Worm (Caenorhabditis elegans) whole organism, late embryonic: ENCODE results near the gene srh-18.

Experiments used
- C08G9.2 ChIP-seq: sonication (generic microtip); optimal IDR thresholded peaks from 2 replicates; lab custom pipeline; 2016; ENCODE audit warnings: mild to moderate bottlenecking, missing genetic modification characterization, moderate library complexity, missing compliant biosample characterization
- C38D4.7 ChIP-seq: fragments of 200-800 bp; sonication (Bioruptor generic); optimal IDR thresholded peaks from 2 replicates; lab custom pipeline; 2018; ENCODE audit warnings: mild to moderate bottlenecking, missing genetic modification characterization, moderate library complexity, missing compliant biosample characterization
- K02D7.2 ChIP-seq: sonication (generic microtip); optimal IDR thresholded peaks from 2 replicates; lab custom pipeline; 2017; ENCODE audit warnings: mild to moderate bottlenecking, missing genetic modification characterization, missing compliant biosample characterization
- K09A11.1 ChIP-seq: sonication (generic microtip); optimal IDR thresholded peaks from 2 replicates; lab custom pipeline; 2017; ENCODE audit warnings: antibody characterized with exemption, mild to moderate bottlenecking, missing genetic modification characterization, missing compliant biosample characterization; ENCODE audit not compliant: insufficient read depth
- Y22D7AL.16 ChIP-seq: sonication (generic microtip); optimal IDR thresholded peaks from 2 replicates; lab custom pipeline; 2016; ENCODE audit warnings: missing genetic modification characterization, missing compliant biosample characterization
- ceh-18 ChIP-seq: sonication (generic microtip); optimal IDR thresholded peaks from 2 replicates; lab custom pipeline; 2016; ENCODE audit warnings: missing genetic modification characterization, missing compliant biosample characterization
- ceh-2 ChIP-seq: sonication (generic microtip); optimal IDR thresholded peaks from 2 replicates; lab custom pipeline; 2016; ENCODE audit warnings: missing genotype, missing genetic modification characterization, missing compliant biosample characterization
- ceh-30 ChIP-seq: fragments of 150-350 bp; optimal IDR thresholded peaks from 2 replicates; lab custom pipeline; 2014; ENCODE audit warnings: missing biosample characterization, missing genetic modification characterization
- ceh-31 ChIP-seq: sonication (generic microtip); optimal IDR thresholded peaks from 2 replicates; lab custom pipeline; 2016; ENCODE audit warnings: missing genetic modification characterization, missing compliant biosample characterization
- ceh-34 ChIP-seq: sonication (generic microtip); optimal IDR thresholded peaks from 2 replicates; lab custom pipeline; 2016; ENCODE audit warnings: mild to moderate bottlenecking, missing genetic modification characterization, missing compliant biosample characterization
- ceh-45 ChIP-seq: fragments of 200-800 bp; sonication (Bioruptor generic); IDR thresholded peaks from 2 replicates; pipeline ENCODE4 v1.3.6; 2022; ENCODE audit warnings: missing genetic modification reagents, missing genetic modification characterization, missing compliant biosample characterization
- ceh-48 ChIP-seq: sonication (generic microtip); optimal IDR thresholded peaks from 2 replicates; lab custom pipeline; 2016; ENCODE audit warnings: missing genetic modification characterization, inconsistent platforms, missing compliant biosample characterization
- dmd-4 ChIP-seq: sonication (generic microtip); optimal IDR thresholded peaks from 2 replicates; lab custom pipeline; 2016; ENCODE audit warnings: borderline replicate concordance, missing genetic modification characterization, missing compliant biosample characterization
- dve-1 ChIP-seq: sonication (generic microtip); optimal IDR thresholded peaks from 2 replicates; lab custom pipeline; 2017; ENCODE audit warnings: antibody characterized with exemption, mild to moderate bottlenecking, missing genetic modification characterization, missing compliant biosample characterization
- elt-4 ChIP-seq: sonication (generic microtip); optimal IDR thresholded peaks from 2 replicates; lab custom pipeline; 2016; ENCODE audit warnings: missing genetic modification characterization, missing compliant biosample characterization
- ets-4 ChIP-seq: sonication (generic microtip); optimal IDR thresholded peaks from 2 replicates; lab custom pipeline; 2016; ENCODE audit warnings: missing genetic modification characterization, missing compliant biosample characterization
- fax-1 ChIP-seq: sonication (generic microtip); optimal IDR thresholded peaks from 2 replicates; lab custom pipeline; 2016; ENCODE audit warnings: missing genotype, missing genetic modification characterization, missing compliant biosample characterization
- fkh-6 ChIP-seq: sonication (generic microtip); optimal IDR thresholded peaks from 2 replicates; lab custom pipeline; 2016; ENCODE audit warnings: missing genetic modification characterization, missing compliant biosample characterization
- hlh-13 ChIP-seq: fragments of 200-800 bp; sonication (Bioruptor generic); optimal IDR thresholded peaks from 2 replicates; lab custom pipeline; 2018; ENCODE audit warnings: mild to moderate bottlenecking, missing genetic modification characterization, missing compliant biosample characterization
- hlh-8 ChIP-seq: sonication (generic microtip); optimal IDR thresholded peaks from 2 replicates; lab custom pipeline; 2016; ENCODE audit warnings: missing genotype, missing genetic modification characterization, missing compliant biosample characterization
- lim-6 ChIP-seq: sonication (generic microtip); optimal IDR thresholded peaks from 2 replicates; lab custom pipeline; 2016; ENCODE audit warnings: missing genetic modification characterization, missing compliant biosample characterization
- nfya-1 ChIP-seq: sonication (generic microtip); optimal IDR thresholded peaks from 2 replicates; lab custom pipeline; 2017; ENCODE audit warnings: missing genetic modification characterization, mild to moderate bottlenecking, missing compliant biosample characterization, antibody characterized with exemption, moderate library complexity
- pat-9 ChIP-seq: fragments of 200-800 bp; sonication (Bioruptor generic); optimal IDR thresholded peaks from 2 replicates; lab custom pipeline; 2018; ENCODE audit warnings: mild to moderate bottlenecking, missing genetic modification characterization, moderate library complexity, missing compliant biosample characterization
- pax-1 ChIP-seq: fragments of 150-350 bp; optimal IDR thresholded peaks from 2 replicates; lab custom pipeline; 2014; ENCODE audit warnings: missing biosample characterization, missing genetic modification characterization
- pros-1 ChIP-seq: fragments of 150-350 bp; optimal IDR thresholded peaks from 2 replicates; lab custom pipeline; 2014; ENCODE audit warnings: missing biosample characterization, missing genetic modification reagents, missing genetic modification characterization
- ref-2 ChIP-seq: sonication (generic microtip); optimal IDR thresholded peaks from 2 replicates; lab custom pipeline; 2016; ENCODE audit warnings: missing genetic modification characterization, missing compliant biosample characterization
- rnt-1 ChIP-seq: sonication (generic microtip); optimal IDR thresholded peaks from 2 replicates; lab custom pipeline; 2016; ENCODE audit warnings: missing genetic modification characterization, missing compliant biosample characterization
- sdc-2 ChIP-seq: sonication (generic microtip); optimal IDR thresholded peaks from 2 replicates; lab custom pipeline; 2016; ENCODE audit warnings: missing genotype, missing genetic modification characterization, missing compliant biosample characterization
- sox-4 ChIP-seq: sonication (generic microtip); optimal IDR thresholded peaks from 2 replicates; lab custom pipeline; 2017; ENCODE audit warnings: mild to moderate bottlenecking, missing genetic modification characterization, inconsistent platforms, missing compliant biosample characterization
- tbx-2 ChIP-seq: sonication (generic microtip); optimal IDR thresholded peaks from 2 replicates; lab custom pipeline; 2016; ENCODE audit warnings: missing genetic modification characterization, missing compliant biosample characterization
- tbx-7 ChIP-seq: sonication (generic microtip); optimal IDR thresholded peaks from 2 replicates; lab custom pipeline; 2016; ENCODE audit warnings: missing genotype, missing genetic modification characterization, missing compliant biosample characterization
- unc-42 ChIP-seq: sonication (generic microtip); optimal IDR thresholded peaks from 2 replicates; lab custom pipeline; 2016; ENCODE audit warnings: missing genotype, missing genetic modification characterization, missing compliant biosample characterization
- unc-55 ChIP-seq: sonication (generic microtip); optimal IDR thresholded peaks from 2 replicates; lab custom pipeline; 2017; ENCODE audit warnings: missing biosample characterization, missing genetic modification reagents, missing genetic modification characterization
- zip-5 ChIP-seq: sonication (generic microtip); optimal IDR thresholded peaks from 2 replicates; lab custom pipeline; 2016; ENCODE audit warnings: missing genetic modification characterization, missing compliant biosample characterization
- ztf-16 ChIP-seq: sonication (generic microtip); optimal IDR thresholded peaks from 2 replicates; lab custom pipeline; 2017; ENCODE audit warnings: missing genetic modification characterization, missing compliant biosample characterization

srh-18 gene

DNA sequence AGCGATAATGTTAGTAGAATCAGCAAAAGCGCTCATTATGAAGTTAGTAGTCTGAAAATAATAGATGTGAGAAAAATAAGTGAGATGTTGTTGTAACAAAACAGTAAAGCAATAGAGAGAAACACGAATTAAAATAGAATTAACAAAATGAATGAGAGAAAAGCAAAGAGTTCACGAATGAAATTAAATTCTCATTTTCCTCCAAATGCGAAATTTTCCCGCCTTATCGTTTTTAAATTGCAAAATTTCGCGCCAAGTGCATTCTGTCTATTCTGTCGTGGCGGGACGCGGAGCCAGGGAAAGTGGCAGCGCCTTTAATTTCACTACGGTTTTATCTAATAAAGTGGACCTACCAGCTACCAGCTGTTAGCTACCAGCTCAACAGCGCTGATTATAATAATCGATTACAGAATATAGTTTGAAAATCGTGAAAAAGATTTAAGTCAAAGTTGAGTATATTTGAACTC, 6.0 kb upstream of the srh-18 start, which contains the start of gene nasp-2:
TSS of gene nasp-2 (minus strand) at position 51 of the 467 bp plus-strand sequence.
- TF ChIP-seq sox-4 (tag; lab: Kevin White, UChicago), result no peak
- no peak for TF ChIP-seq hlh-13 (GFP tag; lab: Kevin White, UChicago)
- TF ChIP-seq unc-55 (GFP tag; lab: Kevin White, UChicago), result no peak
- no peak for TF ChIP-seq ceh-30 (tag; lab: Kevin White, UChicago)
- TF ChIP-seq ceh-45, result no peak
- TF ChIP-seq Y22D7AL.16 (tag; lab: Kevin White, UChicago), result no peak
- TF ChIP-seq pax-1 (tag; lab: Kevin White, UChicago), result no peak
- no peak for TF ChIP-seq dve-1 (tag; lab: Kevin White, UChicago)

DNA sequence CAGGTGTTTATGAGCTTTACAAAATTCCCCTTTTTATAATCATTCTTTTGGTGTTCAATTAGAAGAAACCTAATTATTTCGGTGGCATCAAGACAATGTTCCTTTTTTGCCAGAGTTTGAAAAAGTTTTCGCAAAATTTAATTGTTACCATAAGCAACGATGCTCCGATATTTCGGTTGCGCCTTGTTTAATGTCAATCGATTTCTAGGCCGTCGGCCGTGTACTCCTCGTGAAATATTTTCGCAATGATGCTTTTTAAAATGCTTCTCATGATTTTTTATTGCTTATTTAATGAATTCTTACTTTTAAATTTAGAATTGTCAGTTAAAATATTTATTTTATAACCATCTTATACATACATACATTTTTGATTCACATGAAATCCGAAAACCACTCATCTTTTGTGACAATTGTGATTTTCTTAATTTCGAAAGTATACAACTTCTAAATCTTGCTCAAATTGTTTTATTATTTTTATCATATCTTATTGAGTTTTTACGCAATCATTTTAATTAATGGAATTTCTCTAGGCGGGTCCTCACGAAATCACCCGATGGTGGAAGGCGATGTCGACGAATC, 5.1 kb upstream of the srh-18 start, which contains the start of gene C50B6.3:
TSS of gene C50B6.3 (plus strand) at position 529 of the 579 bp plus-strand sequence.
- TF ChIP-seq ceh-34 (peak; percentile 39), ceh-2 (tag; lab: Kevin White, UChicago) (peak; percentile 89), K09A11.1 (tag; lab: Kevin White, UChicago) (no peak), rnt-1 (tag; lab: Kevin White, UChicago) (peak; percentile 53), unc-55 (GFP tag; lab: Kevin White, UChicago) (peak; percentile 26), sdc-2 (tag; lab: Kevin White, UChicago) (peak; percentile 47), zip-5 (tag; lab: Kevin White, UChicago) (peak; percentile 28), hlh-13 (GFP tag; lab: Kevin White, UChicago) (no peak), tbx-7 (tag; lab: Kevin White, UChicago) (peak; percentile 65), ceh-48 (tag; lab: Kevin White, UChicago) (peak; percentile 49), dmd-4 (no peak), unc-42 (peak; percentile 72), ceh-31 (tag; lab: Kevin White, UChicago) (peak; percentile 88), C08G9.2 (tag; lab: Kevin White, UChicago) (peak; percentile 92), ref-2 (peak; percentile 74), lim-6 (tag; lab: Kevin White, UChicago) (peak; percentile 17), elt-4 (tag; lab: Kevin White, UChicago) (no peak), ets-4 (tag; lab: Kevin White, UChicago) (peak; percentile 85), ztf-16 (tag; lab: Kevin White, UChicago) (no peak), fax-1 (tag; lab: Kevin White, UChicago) (peak; percentile 12), nfya-1 (peak; percentile 38), hlh-8 (peak; percentile 74), tbx-2 (tag; lab: Kevin White, UChicago) (peak; percentile 80)
- TF ChIP-seq, all 69 proteins: peak for 18

DNA sequence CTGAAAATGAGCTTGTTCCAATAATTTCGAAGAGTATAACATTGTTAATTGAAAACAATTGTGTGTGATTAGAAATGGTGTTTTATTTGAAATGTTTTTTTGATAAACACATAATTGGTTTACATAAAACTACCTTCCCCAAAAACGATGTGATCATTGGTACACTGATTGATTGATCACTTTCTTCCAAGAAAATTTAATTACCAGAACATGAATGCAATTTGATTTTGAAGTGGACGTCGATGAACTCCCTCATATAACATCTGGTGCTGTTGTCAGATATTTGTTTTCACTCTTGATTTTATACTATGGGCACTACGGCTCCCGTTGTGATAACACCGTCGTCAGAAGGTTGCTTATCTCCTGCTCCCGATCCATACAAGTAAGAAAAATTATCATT, 2.4 kb downstream of the srh-18 start, which contains the start of gene srh-15:
TSS of gene srh-15 (plus strand) at position 301 of the 400 bp plus-strand sequence.
- TF ChIP-seq unc-42 (no peak), ceh-34 (no peak), ceh-31 (tag; lab: Kevin White, UChicago) (no peak), Y22D7AL.16 (tag; lab: Kevin White, UChicago) (no peak), rnt-1 (tag; lab: Kevin White, UChicago) (no peak), pax-1 (tag; lab: Kevin White, UChicago) (no peak), ztf-16 (tag; lab: Kevin White, UChicago) (no peak), fkh-6 (no peak), ceh-18 (tag; lab: Kevin White, UChicago) (no peak), C38D4.7 (GFP tag; lab: Kevin White, UChicago) (no peak), lim-6 (tag; lab: Kevin White, UChicago) (no peak), pat-9 (tag; lab: Kevin White, UChicago) (no peak), pros-1 (tag; lab: Kevin White, UChicago) (no peak), K02D7.2 (no peak)
- TF ChIP-seq, all 69 proteins: peak for 0
